Worm (Caenorhabditis elegans): ENCODE measurements around the gene C30G7.5.

DNA sequence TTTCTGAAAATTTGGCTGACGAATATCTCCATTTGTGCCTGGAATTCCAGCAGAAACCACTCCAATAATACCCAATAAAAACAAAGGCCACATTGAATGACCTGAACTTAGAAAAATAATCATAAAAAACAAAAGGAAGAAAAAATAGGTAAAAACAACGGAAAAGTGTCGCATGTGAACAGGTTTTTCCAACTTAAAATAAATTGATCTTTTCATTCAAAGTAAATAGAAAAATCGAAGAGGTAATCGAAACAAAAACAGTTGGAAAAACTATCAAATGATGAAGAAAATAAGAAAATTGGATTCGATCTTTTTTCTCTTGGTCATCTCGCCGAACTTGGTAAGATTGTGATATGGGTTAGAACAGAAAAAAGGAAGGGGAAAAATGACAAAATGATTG, 33.0 kb downstream of the C30G7.5 start, which contains the start of gene zmp-4:
- TF ChIP-seq unc-39 (tag; optimal IDR thresholded peaks at IDR 0.05) (no peak), sptf-1 (tag; optimal IDR thresholded peaks at IDR 0.05) (no peak), mab-5 (tag; optimal IDR thresholded peaks at IDR 0.05) (no peak), snpc-4 (tag; optimal IDR thresholded peaks at IDR 0.05) (no peak), nhr-12 (tag; optimal IDR thresholded peaks at IDR 0.05) (no peak), cnd-1 (tag; optimal IDR thresholded peaks at IDR 0.05) (no peak), blmp-1 (tag; optimal IDR thresholded peaks at IDR 0.05) (no peak), ceh-39 (tag; optimal IDR thresholded peaks at IDR 0.05) (no peak), elt-3 (tag; optimal IDR thresholded peaks at IDR 0.05) (no peak), mep-1 (tag; optimal IDR thresholded peaks at IDR 0.05) (no peak), unc-62 (GFP tag; optimal IDR thresholded peaks at IDR 0.05) (no peak), ztf-11 (tag; optimal IDR thresholded peaks at IDR 0.05) (no peak), lsy-2 (tag; optimal IDR thresholded peaks at IDR 0.05) (no peak)

Measured in whole organism, mixed stage, embryonic.